Worm (Caenorhabditis elegans) whole organism, midembryonic: Measurements from ENCODE around the gene cest-8.

Experiments
- T22C8.4 ChIP-seq: fragments of 200-800 bp; sonication (Bioruptor generic); IDR thresholded peaks from 2 replicates; pipeline ENCODE4 v1.3.6; 2022; ENCODE audit warnings: missing genetic modification characterization, missing compliant biosample characterization
- cog-1 ChIP-seq: sonication (generic microtip); optimal IDR thresholded peaks from 2 replicates; lab custom pipeline; 2016; ENCODE audit warnings: missing genetic modification characterization, missing compliant biosample characterization
- flt-1 ChIP-seq: fragments of 200-800 bp; sonication (Bioruptor generic); IDR thresholded peaks from 2 replicates; pipeline ENCODE4 v1.3.6; 2022; ENCODE audit warnings: missing genetic modification characterization, missing compliant biosample characterization
- med-1 ChIP-seq: sonication (generic microtip); optimal IDR thresholded peaks from 2 replicates; lab custom pipeline; 2017; ENCODE audit warnings: missing genetic modification characterization, mild to moderate bottlenecking, missing compliant biosample characterization, antibody characterized with exemption, missing genetic modification reagents; ENCODE audit not compliant: insufficient read depth
- ztf-29 ChIP-seq: fragments of 200-800 bp; sonication (Bioruptor generic); IDR thresholded peaks from 2 replicates; pipeline ENCODE4 v1.3.6; 2022; ENCODE audit warnings: missing genetic modification reagents, missing genetic modification characterization, missing compliant biosample characterization

DNA sequence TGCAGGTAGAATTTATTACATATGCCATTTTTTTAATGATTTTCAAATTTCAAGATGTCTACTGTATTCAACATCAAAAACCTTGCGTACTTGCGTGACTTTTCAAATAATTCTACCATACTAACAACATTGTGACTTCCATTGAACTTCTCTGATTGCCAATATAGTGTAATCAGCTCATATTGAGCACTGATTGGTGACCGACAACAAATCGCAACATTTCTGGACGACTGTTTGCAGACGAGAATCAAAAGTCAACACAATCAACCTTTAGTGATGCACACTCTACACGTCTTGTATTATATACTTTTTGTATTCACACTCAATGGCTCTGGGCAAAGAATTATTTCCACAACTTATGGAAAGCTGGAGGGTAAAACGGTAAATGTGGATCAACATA lies 22.0 kb downstream of the cest-8 start, which contains the start of gene cest-3:
- TF ChIP-seq ztf-29 = no peak
- no peak for TF ChIP-seq flt-1 (GFP tag; lab: Robert Waterston, UW)
- no peak for TF ChIP-seq cog-1 (tag; lab: Kevin White, UChicago)
- TF ChIP-seq T22C8.4 = no peak
- TF ChIP-seq med-1 (GFP tag; lab: Kevin White, UChicago) = no peak
